Worm (Caenorhabditis elegans) whole organism, L3 larva: ENCODE data around the gene ZK757.1.
A peak's percentile ranks its signal among the peaks of the same experiment; 100 is the strongest.

Experiments
- ZK546.5 ChIP-seq: sonication (generic microtip); optimal IDR thresholded peaks from 2 replicates; lab custom pipeline; 2017; ENCODE audit warnings: missing biosample characterization, missing genetic modification characterization
- aly-2 ChIP-seq: fragments of 150-350 bp; optimal IDR thresholded peaks from 2 replicates; lab custom pipeline; 2014; ENCODE audit warnings: missing biosample characterization, missing genetic modification characterization
- ama-1 ChIP-seq: fragments of 150-350 bp; optimal IDR thresholded peaks from 2 replicates; lab custom pipeline; 2018
- ceh-16 ChIP-seq: sonication (generic microtip); optimal IDR thresholded peaks from 2 replicates; lab custom pipeline; 2017; ENCODE audit warnings: missing biosample characterization, missing genetic modification characterization
- ceh-82 ChIP-seq: fragments of 150-350 bp; optimal IDR thresholded peaks from 2 replicates; lab custom pipeline; 2014; ENCODE audit warnings: missing biosample characterization, missing genetic modification characterization
- ceh-9 ChIP-seq: sonication (generic microtip); optimal IDR thresholded peaks from 2 replicates; lab custom pipeline; 2018; ENCODE audit warnings: missing biosample characterization, missing genetic modification characterization
- daf-12 ChIP-seq: fragments of 150-350 bp; optimal IDR thresholded peaks from 2 replicates; lab custom pipeline; 2014; ENCODE audit warnings: missing biosample characterization, missing genetic modification reagents, missing genetic modification characterization
- elt-1 ChIP-seq: fragments of 150-350 bp; optimal IDR thresholded peaks from 2 replicates; lab custom pipeline; 2014; ENCODE audit warnings: missing biosample characterization, missing genetic modification characterization
- elt-2 ChIP-seq: sonication (generic microtip); optimal IDR thresholded peaks from 2 replicates; lab custom pipeline; 2016; ENCODE audit warnings: missing genetic modification reagents, mild to moderate bottlenecking, missing genetic modification characterization, missing compliant biosample characterization
- elt-3 ChIP-seq, 3 experiments: fragments of 150-350 bp in 1 of 3; sonication (generic microtip) in 2 of 3; optimal IDR thresholded peaks; 2 replicates in 2 of 3; 4 replicates in 1 of 3; lab custom pipeline; 2014 to 2017; ENCODE audit warnings: missing biosample characterization in 3 of 3, missing genetic modification characterization in 3 of 3
- eor-1 ChIP-seq, 2 experiments: fragments of 150-350 bp; optimal IDR thresholded peaks; 2 replicates each; lab custom pipeline; 2014 to 2018; ENCODE audit warnings: missing biosample characterization in 2 of 2, missing genetic modification characterization in 2 of 2
- fkh-10 ChIP-seq: sonication (generic microtip); optimal IDR thresholded peaks from 2 replicates; lab custom pipeline; 2017; ENCODE audit warnings: missing biosample characterization, missing genetic modification reagents, missing genetic modification characterization
- fkh-2 ChIP-seq: fragments of 150-350 bp; optimal IDR thresholded peaks from 2 replicates; lab custom pipeline; 2014; ENCODE audit warnings: missing biosample characterization, missing genetic modification reagents, missing genetic modification characterization
- fos-1 ChIP-seq: fragments of 150-350 bp; optimal IDR thresholded peaks from 2 replicates; lab custom pipeline; 2014; ENCODE audit warnings: missing biosample characterization, missing genetic modification characterization
- hmg-11 ChIP-seq: sonication (generic microtip); optimal IDR thresholded peaks from 2 replicates; lab custom pipeline; 2016; ENCODE audit warnings: missing genetic modification characterization, missing compliant biosample characterization
- jun-1 ChIP-seq: fragments of 150-350 bp; optimal IDR thresholded peaks from 2 replicates; lab custom pipeline; 2014; ENCODE audit warnings: missing biosample characterization, missing genetic modification reagents, missing genetic modification characterization
- lin-15B ChIP-seq: fragments of 150-350 bp; optimal IDR thresholded peaks from 2 replicates; lab custom pipeline; 2014; ENCODE audit warnings: missing biosample characterization, missing genetic modification characterization
- lin-39 ChIP-seq: fragments of 150-350 bp; optimal IDR thresholded peaks from 2 replicates; lab custom pipeline; 2018; ENCODE audit warnings: missing biosample characterization, missing genetic modification reagents, missing genetic modification characterization
- lsy-12 ChIP-seq: sonication (generic microtip); optimal IDR thresholded peaks from 2 replicates; lab custom pipeline; 2016; ENCODE audit warnings: mild to moderate bottlenecking, missing genetic modification characterization, missing compliant biosample characterization
- mdl-1 ChIP-seq: fragments of 150-350 bp; optimal IDR thresholded peaks from 2 replicates; lab custom pipeline; 2014; ENCODE audit warnings: missing biosample characterization, missing genetic modification characterization
- mml-1 ChIP-seq: fragments of 150-350 bp; sonication (generic microtip); optimal IDR thresholded peaks from 3 replicates; lab custom pipeline; 2014; ENCODE audit warnings: missing biosample characterization, missing genetic modification characterization
- nfya-1 ChIP-seq: sonication (generic microtip); optimal IDR thresholded peaks from 2 replicates; lab custom pipeline; 2017; ENCODE audit warnings: missing genetic modification characterization, mild to moderate bottlenecking, missing compliant biosample characterization, antibody characterized with exemption, moderate library complexity; ENCODE audit not compliant: insufficient read depth
- nhr-11 ChIP-seq: fragments of 150-350 bp; optimal IDR thresholded peaks from 2 replicates; lab custom pipeline; 2014; ENCODE audit warnings: missing biosample characterization, missing genetic modification characterization
- nhr-12 ChIP-seq: fragments of 150-350 bp; optimal IDR thresholded peaks from 2 replicates; lab custom pipeline; 2014; ENCODE audit warnings: missing biosample characterization, missing genetic modification characterization
- nhr-237 ChIP-seq: fragments of 150-350 bp; optimal IDR thresholded peaks from 2 replicates; lab custom pipeline; 2014; ENCODE audit warnings: missing biosample characterization, missing genetic modification characterization
- nhr-25 ChIP-seq: sonication (generic microtip); optimal IDR thresholded peaks from 2 replicates; lab custom pipeline; 2017; ENCODE audit warnings: missing biosample characterization, missing genetic modification characterization
- nhr-28 ChIP-seq: fragments of 150-350 bp; optimal IDR thresholded peaks from 2 replicates; lab custom pipeline; 2014; ENCODE audit warnings: missing biosample characterization, missing genetic modification characterization
- nhr-43 ChIP-seq: sonication (generic microtip); optimal IDR thresholded peaks from 2 replicates; lab custom pipeline; 2016; ENCODE audit warnings: mild to moderate bottlenecking, missing genetic modification characterization, missing compliant biosample characterization; ENCODE audit not compliant: poor library complexity, severe bottlenecking
- nhr-76 ChIP-seq: fragments of 150-350 bp; sonication (generic microtip); optimal IDR thresholded peaks from 5 replicates; lab custom pipeline; 2014; ENCODE audit warnings: missing biosample characterization, missing genetic modification characterization
- nhr-77 ChIP-seq: fragments of 150-350 bp; optimal IDR thresholded peaks from 2 replicates; lab custom pipeline; 2014; ENCODE audit warnings: missing biosample characterization, missing genetic modification characterization
- pha-4 ChIP-seq: fragments of 150-350 bp; optimal IDR thresholded peaks from 2 replicates; lab custom pipeline; 2014; ENCODE audit warnings: missing biosample characterization, missing genetic modification reagents, missing genetic modification characterization
- pqm-1 ChIP-seq: fragments of 150-350 bp; optimal IDR thresholded peaks from 2 replicates; lab custom pipeline; 2017; ENCODE audit warnings: missing biosample characterization, missing genetic modification characterization, inconsistent platforms
- sea-2 ChIP-seq: fragments of 150-350 bp; sonication (generic microtip); optimal IDR thresholded peaks from 4 replicates; lab custom pipeline; 2014; ENCODE audit warnings: missing biosample characterization, missing genetic modification reagents, missing genetic modification characterization
- snpc-4 ChIP-seq: fragments of 150-350 bp; optimal IDR thresholded peaks from 2 replicates; lab custom pipeline; 2014; ENCODE audit warnings: missing biosample characterization, missing genetic modification characterization
- tbx-2 ChIP-seq: sonication (generic microtip); optimal IDR thresholded peaks from 2 replicates; lab custom pipeline; 2016; ENCODE audit warnings: mild to moderate bottlenecking, missing genetic modification characterization, missing compliant biosample characterization
- unc-39 ChIP-seq: sonication (generic microtip); optimal IDR thresholded peaks from 4 replicates; lab custom pipeline; 2017; ENCODE audit warnings: missing biosample characterization, missing genetic modification characterization
- unc-62 ChIP-seq: fragments of 150-350 bp; sonication (generic microtip); optimal IDR thresholded peaks from 4 replicates; lab custom pipeline; 2014; ENCODE audit warnings: missing biosample characterization, missing genetic modification reagents, missing genetic modification characterization
- zag-1 ChIP-seq: fragments of 150-350 bp; optimal IDR thresholded peaks from 2 replicates; lab custom pipeline; 2014; ENCODE audit warnings: missing biosample characterization, missing genetic modification characterization
- ztf-11 ChIP-seq: fragments of 150-350 bp; optimal IDR thresholded peaks from 2 replicates; lab custom pipeline; 2014; ENCODE audit warnings: missing biosample characterization, missing genetic modification characterization
- ztf-4 ChIP-seq: fragments of 150-350 bp; optimal IDR thresholded peaks from 2 replicates; lab custom pipeline; 2014; ENCODE audit warnings: missing biosample characterization, missing genetic modification characterization

ZK757.1 gene

ce11 chrIII:9846093-9846492 lies 24.8 kb downstream of the ZK757.1 start, which contains the start of gene K11H3.2:
Gene K11H3.2 (plus strand): TSS chrIII:9846393.
- no peak for TF ChIP-seq nhr-237

DNA sequence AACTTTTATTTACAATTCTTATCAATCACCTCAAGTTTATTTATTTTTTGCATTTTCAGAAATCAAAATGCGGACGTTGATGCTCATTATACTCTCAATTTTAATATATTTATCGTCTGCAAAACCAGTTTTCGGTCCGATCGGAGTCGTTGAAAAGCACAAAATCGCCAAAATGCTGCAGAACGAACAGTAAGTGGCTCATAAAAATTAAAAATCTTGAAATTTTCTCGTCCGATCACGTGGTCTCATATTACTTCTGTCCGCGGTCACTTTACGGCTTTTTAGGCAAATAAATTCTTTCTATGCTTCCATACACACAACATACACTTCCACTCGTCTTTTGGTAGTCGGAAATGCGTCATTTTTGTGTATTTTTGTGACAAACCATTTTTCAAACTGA lies 27.2 kb downstream of the ZK757.1 start, which contains the start of gene K11H3.5:
Gene K11H3.5, plus strand, starts transcription at position 54 of the 400 bp plus-strand sequence.
- TF ChIP-seq mml-1 (tag; lab: Kevin White, UChicago) (no peak), elt-3 (tag; optimal IDR thresholded peaks at IDR 0.05; lab: Kevin White, UChicago) (no peak), ceh-16 (tag; lab: Kevin White, UChicago) (no peak), nhr-28 (tag; lab: Kevin White, UChicago) (no peak), zag-1 (tag; lab: Kevin White, UChicago) (no peak), ztf-11 (tag; lab: Kevin White, UChicago) (no peak), elt-2 (tag; lab: Kevin White, UChicago) (no peak), pha-4 (tag; lab: Kevin White, UChicago) (no peak), fos-1 (no peak), fkh-2 (tag; lab: Kevin White, UChicago) (no peak), snpc-4 (tag; lab: Kevin White, UChicago) (no peak), sea-2 (no peak), eor-1 (tag; optimal IDR thresholded peaks at IDR 0.05; lab: Kevin White, UChicago) (no peak), lin-39 (tag; lab: Kevin White, UChicago) (no peak), nhr-12 (tag; lab: Kevin White, UChicago) (no peak)
- TF ChIP-seq, all 47 proteins: peak for 0

DNA sequence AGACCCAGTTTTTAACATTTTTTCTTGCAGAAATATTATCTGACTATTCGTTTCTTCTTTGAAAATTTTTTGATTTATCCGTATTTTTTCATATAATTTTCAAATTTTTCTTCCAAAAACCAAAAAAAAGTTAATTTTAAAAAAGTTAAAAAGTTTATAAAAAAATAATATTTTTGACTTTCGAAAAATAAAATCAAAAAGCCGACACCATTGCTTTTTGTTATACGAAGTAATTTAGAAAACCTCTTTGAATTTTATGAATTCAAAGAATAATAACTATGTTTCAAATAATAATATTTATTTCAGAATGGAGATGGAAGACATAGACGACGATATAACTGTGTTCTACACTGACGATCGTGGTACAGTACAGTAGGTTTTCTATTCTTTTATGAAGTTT lies 36.0 kb downstream of the ZK757.1 start, which contains the start of gene K11H3.8:
Gene K11H3.8, plus strand, starts transcription at position 301 of the 400 bp plus-strand sequence.
- TF ChIP-seq nhr-76 (tag; lab: Kevin White, UChicago) (no peak), ceh-82 (tag; lab: Kevin White, UChicago) (no peak), fkh-10 (no peak), nhr-77 (no peak), nhr-237 (no peak), lsy-12 (tag; lab: Kevin White, UChicago) (no peak), ceh-16 (tag; lab: Kevin White, UChicago) (no peak), aly-2 (no peak), ceh-9 (tag; lab: Kevin White, UChicago) (no peak), elt-1 (tag; lab: Kevin White, UChicago) (no peak)

ce11 chrIII:9832569-9832968 lies 38.4 kb downstream of the ZK757.1 start:
- TF ChIP-seq nhr-11 (tag; lab: Kevin White, UChicago) (no peak), aly-2 (no peak), elt-2 (tag; lab: Kevin White, UChicago) (no peak), hmg-11 (tag; lab: Kevin White, UChicago) (no peak), pqm-1 (tag; lab: Kevin White, UChicago) (no peak), lin-15B (tag; lab: Kevin White, UChicago) (no peak), nhr-25 (tag; lab: Kevin White, UChicago) (no peak)
- TF ChIP-seq, all 47 proteins: peak for 0

DNA sequence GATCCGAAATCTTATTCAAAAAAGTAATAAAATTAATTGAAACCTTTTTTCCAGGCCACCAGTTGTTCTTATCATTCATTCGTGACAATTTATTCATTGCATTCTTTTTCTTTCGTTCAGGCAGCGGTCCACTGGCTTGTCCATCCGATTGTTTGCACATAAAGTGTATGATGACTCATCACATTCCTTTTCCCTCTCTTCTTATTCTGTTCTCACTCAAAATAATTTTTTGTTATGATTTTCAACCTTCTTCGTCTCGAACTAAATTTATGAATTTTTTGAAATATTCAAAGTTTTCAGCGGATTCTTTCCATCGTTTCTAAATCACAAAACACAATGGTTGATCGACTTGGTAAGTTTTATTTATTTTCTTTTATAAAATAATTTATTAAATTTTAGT lies 40.4 kb downstream of the ZK757.1 start, which contains the start of gene ZK632.12:
Gene ZK632.12, plus strand, starts transcription at position 301 of the 400 bp plus-strand sequence.
- peak; percentile 39 for TF ChIP-seq pha-4 (tag; lab: Kevin White, UChicago)
- TF ChIP-seq nhr-25 (tag; lab: Kevin White, UChicago) = no peak
- TF ChIP-seq, all 47 proteins: peak for 1

DNA sequence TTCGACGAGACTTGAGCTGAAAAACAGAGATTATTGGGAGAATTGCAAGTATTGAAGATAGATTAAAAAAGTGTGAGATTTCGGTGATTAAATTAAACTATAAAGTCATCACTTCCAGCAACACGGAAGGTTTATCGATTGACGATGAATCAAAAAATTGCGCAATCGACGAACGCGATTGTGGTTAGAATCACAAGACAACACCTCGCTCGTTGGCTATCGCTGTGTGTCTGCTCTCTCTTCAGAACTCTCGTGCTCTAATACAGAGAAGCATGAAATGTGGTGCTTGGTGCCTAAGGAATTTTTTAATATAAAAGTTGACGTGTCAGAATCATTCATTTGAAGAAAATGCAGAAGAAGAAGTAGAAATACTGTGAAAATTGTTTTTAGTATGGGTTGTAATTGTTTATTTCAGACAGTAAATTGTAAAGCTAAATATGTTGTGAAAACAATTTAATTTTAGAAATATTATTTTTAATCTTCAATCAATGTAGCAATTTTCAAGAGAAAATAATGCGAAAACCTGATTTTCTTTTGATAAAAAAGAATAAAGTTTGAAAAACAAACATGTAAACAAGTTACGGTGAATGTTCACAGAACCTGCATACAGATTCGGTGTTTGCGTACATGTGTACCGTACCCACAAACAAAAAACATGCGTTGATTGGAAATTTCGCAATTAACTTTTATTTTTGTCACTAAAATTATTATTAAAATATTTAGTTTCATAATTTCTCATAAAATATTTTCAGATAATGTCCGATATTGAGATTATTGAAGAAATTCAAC lies 43.6 kb downstream of the ZK757.1 start, which contains the start of the genes ZK632.10 and ZK632.11:
Gene ZK632.10, minus strand, starts transcription at position 560 of the 789 bp plus-strand sequence.
Gene ZK632.11, plus strand, starts transcription at position 753 of the 789 bp plus-strand sequence.
- no peak for TF ChIP-seq ztf-11 (tag; lab: Kevin White, UChicago)
- no peak for TF ChIP-seq fos-1
- TF ChIP-seq nhr-11 (tag; lab: Kevin White, UChicago) = no peak
- no peak for TF ChIP-seq aly-2
- TF ChIP-seq pqm-1 (tag; lab: Kevin White, UChicago) = peak; percentile 11
- TF ChIP-seq snpc-4 (tag; lab: Kevin White, UChicago) = peak; percentile 45
- TF ChIP-seq mdl-1 (tag; lab: Kevin White, UChicago) = no peak
- TF ChIP-seq lin-39 (tag; lab: Kevin White, UChicago) = peak; percentile 15
- no peak for TF ChIP-seq nhr-25 (tag; lab: Kevin White, UChicago)
- no peak for TF ChIP-seq unc-62
- no peak for TF ChIP-seq ztf-4 (tag; lab: Kevin White, UChicago)
- TF ChIP-seq jun-1 (tag; lab: Kevin White, UChicago) = no peak
- no peak for TF ChIP-seq ama-1 (lab: Kevin White, UChicago)
- TF ChIP-seq nfya-1 (tag; lab: Kevin White, UChicago) = peak; percentile 91
- no peak for TF ChIP-seq ceh-82 (tag; lab: Kevin White, UChicago)
- peak; percentile 23 for TF ChIP-seq elt-2 (tag; lab: Kevin White, UChicago)
- TF ChIP-seq fkh-10 = no peak
- TF ChIP-seq nhr-43 (tag; lab: Kevin White, UChicago) = no peak
- TF ChIP-seq ZK546.5 (tag; lab: Kevin White, UChicago) = no peak
- TF ChIP-seq daf-12 (tag; lab: Kevin White, UChicago) = no peak
- no peak for TF ChIP-seq unc-39 (tag; lab: Kevin White, UChicago)
- TF ChIP-seq tbx-2 (tag; lab: Kevin White, UChicago) = no peak
- TF ChIP-seq nhr-237 = no peak
